Worm (Caenorhabditis elegans): ENCODE measurements around the gene Y37D8A.6.

ce11 chrIII:12829068-12829467 is 41.0 kb downstream of the Y37D8A.6 start, which contains the start of gene Y37D8A.3:
- TF ChIP-seq flt-1 (GFP tag; IDR thresholded peaks at IDR 0.05): no peak
- no peak for TF ChIP-seq ztf-29 (GFP tag; IDR thresholded peaks at IDR 0.05)
